Fruit fly (Drosophila melanogaster) whole organism, embryonic: ENCODE results near the gene CG7650.

Experiments
- Antp ChIP-seq: fragments of 200-800 bp; sonication (Bioruptor generic); optimal IDR thresholded peaks from 3 replicates; lab custom pipeline; 2016; ENCODE audit warnings: missing biosample characterization, missing genetic modification characterization
- B-H1 ChIP-seq: fragments of 200-800 bp; sonication (Bioruptor generic); IDR thresholded peaks from 3 replicates; pipeline ENCODE4 v1.3.6; 2022; ENCODE audit warnings: missing biosample characterization, missing genetic modification characterization
- BtbVII ChIP-seq: fragments of 200-800 bp; sonication (Bioruptor generic); optimal IDR thresholded peaks from 3 replicates; lab custom pipeline; 2017; ENCODE audit warnings: missing biosample characterization, mild to moderate bottlenecking, missing genetic modification characterization
- CG11560 ChIP-seq: fragments of 200-800 bp; sonication (Bioruptor generic); IDR thresholded peaks from 3 replicates; pipeline ENCODE4 v1.3.6; 2022; ENCODE audit warnings: missing biosample characterization, missing genetic modification characterization
- CG12391 ChIP-seq: fragments of 200-800 bp; sonication (Bioruptor generic); optimal IDR thresholded peaks from 3 replicates; lab custom pipeline; 2018; ENCODE audit warnings: missing biosample characterization, mild to moderate bottlenecking, missing genetic modification characterization, moderate library complexity
- CG14710 ChIP-seq: fragments of 200-800 bp; sonication (Bioruptor generic); optimal IDR thresholded peaks from 3 replicates; lab custom pipeline; 2019; ENCODE audit warnings: missing biosample characterization, mild to moderate bottlenecking, missing genetic modification characterization, moderate library complexity
- CG1529 ChIP-seq: fragments of 200-800 bp; sonication (Bioruptor generic); optimal IDR thresholded peaks from 3 replicates; lab custom pipeline; 2018; ENCODE audit warnings: missing biosample characterization, missing genetic modification characterization
- CG1602 ChIP-seq: fragments of 200-800 bp; sonication (Bioruptor generic); optimal IDR thresholded peaks from 3 replicates; lab custom pipeline; 2016; ENCODE audit warnings: missing biosample characterization, missing genetic modification characterization
- CG17328 ChIP-seq: fragments of 200-800 bp; sonication (Bioruptor generic); IDR thresholded peaks from 2 replicates; pipeline ENCODE4 v1.3.6; 2022; ENCODE audit warnings: missing biosample characterization, missing genetic modification characterization
- CG17385 ChIP-seq: fragments of 200-800 bp; sonication (Bioruptor generic); optimal IDR thresholded peaks from 3 replicates; lab custom pipeline; 2018; ENCODE audit warnings: missing biosample characterization, mild to moderate bottlenecking, missing genetic modification characterization
- CG17829 ChIP-seq: fragments of 200-800 bp; optimal IDR thresholded peaks from 2 replicates; lab custom pipeline; 2019; ENCODE audit warnings: missing biosample characterization, mild to moderate bottlenecking, missing genetic modification characterization, moderate library complexity
- CG32532 ChIP-seq: fragments of 200-800 bp; sonication (Bioruptor generic); IDR thresholded peaks from 2 replicates; pipeline ENCODE4 v1.3.6; 2022; ENCODE audit warnings: missing biosample characterization, missing genetic modification characterization
- CG34422 ChIP-seq: fragments of 200-800 bp; sonication (Bioruptor generic); IDR thresholded peaks from 3 replicates; pipeline ENCODE4 v1.3.6; 2022; ENCODE audit warnings: missing biosample characterization, missing genetic modification characterization
- CG4820 ChIP-seq: fragments of 200-800 bp; sonication (Bioruptor generic); optimal IDR thresholded peaks from 3 replicates; lab custom pipeline; 2016; ENCODE audit warnings: missing biosample characterization, missing genetic modification characterization
- CG4854 ChIP-seq: fragments of 200-800 bp; sonication (Bioruptor generic); optimal IDR thresholded peaks from 2 replicates; lab custom pipeline; 2016; ENCODE audit warnings: missing biosample characterization, missing genetic modification characterization, inconsistent platforms
- CG6689 ChIP-seq: fragments of 200-800 bp; sonication (Bioruptor generic); IDR thresholded peaks from 2 replicates; pipeline ENCODE4 v1.3.6; 2022; ENCODE audit warnings: missing biosample characterization, missing genetic modification characterization
- CG7556 ChIP-seq: fragments of 200-800 bp; sonication (Bioruptor generic); optimal IDR thresholded peaks from 2 replicates; lab custom pipeline; 2017; ENCODE audit warnings: missing biosample characterization, mild to moderate bottlenecking, missing genetic modification characterization
- CG8290 ChIP-seq, 3 experiments: fragments of 200-800 bp; sonication (Bioruptor generic); optimal IDR thresholded peaks; 2 replicates each; lab custom pipeline; 2016 to 2019; ENCODE audit warnings: missing biosample characterization in 3 of 3, missing genetic modification characterization in 3 of 3, mild to moderate bottlenecking in 2 of 3, moderate library complexity in 1 of 3
- CHES-1-like ChIP-seq: fragments of 200-800 bp; sonication (Bioruptor generic); optimal IDR thresholded peaks from 2 replicates; lab custom pipeline; 2016; ENCODE audit warnings: missing biosample characterization, missing genetic modification characterization
- Doc2 ChIP-seq: fragments of 200-800 bp; sonication (Bioruptor generic); IDR thresholded peaks from 2 replicates; pipeline ENCODE4 v1.3.6; 2022; ENCODE audit warnings: missing biosample characterization, missing genetic modification characterization
- Gug ChIP-seq: fragments of 200-800 bp; sonication (Bioruptor generic); IDR thresholded peaks from 4 replicates; pipeline ENCODE4 v1.3.6; 2022; ENCODE audit warnings: missing biosample characterization, missing genetic modification characterization
- Hmr ChIP-seq: fragments of 200-800 bp; sonication (Bioruptor generic); optimal IDR thresholded peaks from 3 replicates; lab custom pipeline; 2017; ENCODE audit warnings: mild to moderate bottlenecking, missing biosample characterization, missing genetic modification reagents, missing genetic modification characterization
- Hr39 ChIP-seq: fragments of >200 bp; optimal IDR thresholded peaks from 2 replicates; lab custom pipeline; 2017
- Lpt ChIP-seq: fragments of >200 bp; optimal IDR thresholded peaks from 2 replicates; lab custom pipeline; 2018; ENCODE audit warnings: missing biosample characterization, missing genetic modification characterization
- MTF-1 ChIP-seq: fragments of 200-800 bp; sonication (Bioruptor generic); optimal IDR thresholded peaks from 2 replicates; lab custom pipeline; 2018; ENCODE audit warnings: missing biosample characterization, mild to moderate bottlenecking, missing genetic modification characterization, borderline replicate concordance
- Med ChIP-seq: fragments of 200-800 bp; sonication (Bioruptor generic); peaks from one replicate; lab custom pipeline; 2016; ENCODE audit warnings: missing biosample characterization, missing genetic modification characterization, mild to moderate bottlenecking, inconsistent platforms, moderate library complexity
- PHDP ChIP-seq: fragments of 200-800 bp; sonication (Bioruptor generic); optimal IDR thresholded peaks from 3 replicates; lab custom pipeline; 2018; ENCODE audit warnings: missing biosample characterization, mild to moderate bottlenecking, missing genetic modification characterization, moderate library complexity
- Rfx ChIP-seq: fragments of 200-800 bp; sonication (Bioruptor generic); IDR thresholded peaks from 2 replicates; pipeline ENCODE4 v1.3.6; 2022; ENCODE audit warnings: missing biosample characterization, missing genetic modification characterization
- Scr ChIP-seq: fragments of 200-800 bp; sonication (Bioruptor generic); IDR thresholded peaks from 2 replicates; pipeline ENCODE4 v1.3.6; 2022; ENCODE audit warnings: missing biosample characterization, missing genetic modification characterization; ENCODE audit not compliant: partially characterized antibody
- Ssrp ChIP-seq: fragments of 200-800 bp; sonication (Bioruptor generic); optimal IDR thresholded peaks from 2 replicates; lab custom pipeline; 2018; ENCODE audit warnings: missing biosample characterization, mild to moderate bottlenecking, missing genetic modification characterization, moderate library complexity
- Stat92E ChIP-seq, 3 experiments: fragments of >200 bp in 2 of 3; fragments of 200-800 bp in 1 of 3; sonication (Bioruptor generic) in 1 of 3; optimal IDR thresholded peaks; 2 replicates each; lab custom pipeline; 2017 to 2019; ENCODE audit warnings: missing biosample characterization in 3 of 3, missing genetic modification characterization in 3 of 3, mild to moderate bottlenecking in 1 of 3, moderate library complexity in 1 of 3
- ase ChIP-seq: fragments of 200-800 bp; sonication (Bioruptor generic); IDR thresholded peaks from 3 replicates; pipeline ENCODE4 v1.3.6; 2022; ENCODE audit warnings: missing biosample characterization, missing genetic modification characterization
- bbx ChIP-seq: fragments of 200-800 bp; sonication (Bioruptor generic); IDR thresholded peaks from 2 replicates; pipeline ENCODE4 v1.3.6; 2022; ENCODE audit warnings: missing biosample characterization, missing genetic modification characterization; ENCODE audit not compliant: partially characterized antibody
- dmrt99B ChIP-seq: fragments of 200-800 bp; sonication (Bioruptor generic); optimal IDR thresholded peaks from 2 replicates; lab custom pipeline; 2018; ENCODE audit warnings: missing biosample characterization, mild to moderate bottlenecking, missing genetic modification characterization, moderate library complexity
- eve ChIP-seq, 2 experiments: fragments of >200 bp; optimal IDR thresholded peaks; 2 replicates each; lab custom pipeline; 2017; ENCODE audit warnings: missing biosample characterization in 2 of 2, missing genetic modification characterization in 2 of 2
- fd102C ChIP-seq: fragments of 200-800 bp; sonication (Bioruptor generic); optimal IDR thresholded peaks from 2 replicates; lab custom pipeline; 2018; ENCODE audit warnings: missing biosample characterization, mild to moderate bottlenecking, missing genetic modification characterization, moderate library complexity
- fd3F ChIP-seq: fragments of 200-800 bp; sonication (Bioruptor generic); optimal IDR thresholded peaks from 2 replicates; lab custom pipeline; 2018; ENCODE audit warnings: missing biosample characterization, mild to moderate bottlenecking, missing genetic modification characterization, moderate library complexity
- fd96Cb ChIP-seq: fragments of 200-800 bp; sonication (Bioruptor generic); optimal IDR thresholded peaks from 2 replicates; lab custom pipeline; 2018; ENCODE audit warnings: missing biosample characterization, mild to moderate bottlenecking, missing genetic modification characterization, moderate library complexity
- gce ChIP-seq: fragments of 200-800 bp; sonication (Bioruptor generic); IDR thresholded peaks from 3 replicates; pipeline ENCODE4 v1.3.6; 2022; ENCODE audit warnings: missing biosample characterization, missing genetic modification characterization
- lab ChIP-seq: fragments of 200-800 bp; sonication (Bioruptor generic); optimal IDR thresholded peaks from 3 replicates; lab custom pipeline; 2017; ENCODE audit warnings: missing biosample characterization, missing genetic modification characterization, mild to moderate bottlenecking, moderate library complexity, missing genetic modification reagents
- pfk ChIP-seq: fragments of 200-800 bp; sonication (Bioruptor generic); optimal IDR thresholded peaks from 2 replicates; lab custom pipeline; 2018; ENCODE audit warnings: missing biosample characterization, mild to moderate bottlenecking, missing genetic modification characterization, moderate library complexity
- pnt ChIP-seq: fragments of 200-800 bp; sonication (Bioruptor generic); optimal IDR thresholded peaks from 3 replicates; lab custom pipeline; 2016; ENCODE audit warnings: missing biosample characterization, missing genetic modification characterization
- sim ChIP-seq: fragments of 200-800 bp; sonication (Bioruptor generic); IDR thresholded peaks from 2 replicates; pipeline ENCODE4 v1.3.6; 2022; ENCODE audit warnings: missing biosample characterization, missing genetic modification characterization
- sqz ChIP-seq: fragments of 200-800 bp; sonication (Bioruptor generic); optimal IDR thresholded peaks from 3 replicates; lab custom pipeline; 2018; ENCODE audit warnings: missing biosample characterization, mild to moderate bottlenecking, missing genetic modification characterization
- sug ChIP-seq: fragments of 200-800 bp; optimal IDR thresholded peaks from 2 replicates; lab custom pipeline; 2019; ENCODE audit warnings: missing biosample characterization, mild to moderate bottlenecking, missing genetic modification characterization, moderate library complexity
- tin ChIP-seq: fragments of 200-800 bp; sonication (Bioruptor generic); optimal IDR thresholded peaks from 3 replicates; lab custom pipeline; 2016; ENCODE audit warnings: missing biosample characterization, missing genetic modification characterization
- trem ChIP-seq: fragments of 200-800 bp; optimal IDR thresholded peaks from 3 replicates; lab custom pipeline; 2019; ENCODE audit warnings: missing biosample characterization, mild to moderate bottlenecking, missing genetic modification characterization, moderate library complexity
- unpg ChIP-seq: fragments of 200-800 bp; sonication (Bioruptor generic); optimal IDR thresholded peaks from 3 replicates; lab custom pipeline; 2018; ENCODE audit warnings: missing biosample characterization, mild to moderate bottlenecking, missing genetic modification characterization, moderate library complexity
- z ChIP-seq: fragments of 200-800 bp; sonication (Bioruptor generic); IDR thresholded peaks from 3 replicates; pipeline ENCODE4 v1.3.6; 2022; ENCODE audit warnings: missing biosample characterization, missing genetic modification characterization
- zf30C ChIP-seq: fragments of 200-800 bp; sonication (Bioruptor generic); optimal IDR thresholded peaks from 3 replicates; lab custom pipeline; 2018; ENCODE audit warnings: missing biosample characterization, mild to moderate bottlenecking, missing genetic modification characterization

CG7650 gene

DNA sequence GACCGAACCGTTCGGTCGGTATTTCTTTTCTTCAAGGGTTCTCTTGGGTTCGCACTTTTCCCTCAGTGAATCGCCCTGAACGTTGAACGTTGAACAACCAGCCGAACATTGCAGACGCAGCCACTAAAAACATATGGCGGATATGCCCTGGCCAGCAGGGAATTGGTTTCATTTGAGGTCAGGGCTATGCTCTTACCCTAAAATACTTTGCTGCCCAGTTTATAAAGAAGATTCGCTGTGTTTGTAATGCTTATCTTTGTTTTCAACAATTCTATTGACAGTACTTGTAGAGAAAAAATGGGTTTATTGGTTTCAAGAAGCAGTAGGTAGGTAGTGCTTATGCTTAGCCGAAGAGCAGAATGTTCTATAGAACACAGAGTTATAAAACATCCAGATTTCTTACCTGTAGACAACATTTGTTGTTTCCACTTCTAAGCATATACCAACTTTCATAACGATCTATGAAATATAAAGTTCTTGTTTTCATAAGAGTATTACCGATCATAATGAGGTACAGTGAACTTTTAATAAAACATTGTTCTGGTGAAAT, 14.9 kb downstream of the CG7650 start:
- no peak for TF ChIP-seq tin (GFP tag; lab: Kevin White, UChicago)
- TF ChIP-seq Stat92E (GFP tag; optimal IDR thresholded peaks at IDR 0.05; lab: Kevin White, UChicago), result no peak
- no peak for TF ChIP-seq CG11560
- no peak for TF ChIP-seq CG4820 (GFP tag; lab: Kevin White, UChicago)
- no peak for TF ChIP-seq pnt (GFP tag; lab: Kevin White, UChicago)
- no peak for TF ChIP-seq CG34422
- TF ChIP-seq ase (GFP tag; lab: Robert Waterston, UW), result no peak
- no peak for TF ChIP-seq sqz (GFP tag; lab: Kevin White, UChicago)
- TF ChIP-seq CG1529 (GFP tag; lab: Kevin White, UChicago), result no peak
- TF ChIP-seq fd102C, result no peak
- no peak for TF ChIP-seq pfk
- TF ChIP-seq bbx (GFP tag; lab: Robert Waterston, UW), result no peak
- peak; percentile 14; the same call in 1 of the 2 replicates for TF ChIP-seq Rfx (GFP tag; lab: Robert Waterston, UW)
- no peak for TF ChIP-seq CHES-1-like
- TF ChIP-seq PHDP (tag; lab: Kevin White, UChicago), result no peak
- TF ChIP-seq trem (tag; lab: Kevin White, UChicago), result no peak
- no peak for TF ChIP-seq fd3F (GFP tag; lab: Kevin White, UChicago)
- no peak for TF ChIP-seq CG32532 (GFP tag; lab: Robert Waterston, UW)
- no peak for TF ChIP-seq Antp
- TF ChIP-seq z (GFP tag; lab: Robert Waterston, UW), result no peak
- TF ChIP-seq dmrt99B (tag; lab: Kevin White, UChicago), result peak; percentile 10
- TF ChIP-seq lab (GFP tag; lab: Kevin White, UChicago), result peak; percentile 29
- TF ChIP-seq CG1602 (GFP tag; lab: Kevin White, UChicago), result no peak
- no peak for TF ChIP-seq CG17385 (GFP tag; lab: Kevin White, UChicago)
- no peak for TF ChIP-seq sim (GFP tag; lab: Robert Waterston, UW)
- no peak for TF ChIP-seq gce (GFP tag; lab: Robert Waterston, UW)
- TF ChIP-seq CG14710, result peak; percentile 20
- no peak for TF ChIP-seq Ssrp (tag; lab: Kevin White, UChicago)
- TF ChIP-seq unpg (GFP tag; lab: Kevin White, UChicago), result no peak
- no peak for TF ChIP-seq Lpt (GFP tag; lab: Kevin White, UChicago)
- no peak for TF ChIP-seq CG17829 (tag; lab: Kevin White, UChicago)
- no peak for TF ChIP-seq BtbVII (GFP tag; lab: Kevin White, UChicago)
- no peak for TF ChIP-seq Hr39 (lab: Kevin White, UChicago)
- no peak for TF ChIP-seq CG4854 (GFP tag; lab: Kevin White, UChicago)
- no peak for TF ChIP-seq sug (tag; lab: Kevin White, UChicago)
- no peak for TF ChIP-seq B-H1
- no peak for TF ChIP-seq fd96Cb (tag; lab: Kevin White, UChicago)
- TF ChIP-seq MTF-1 (GFP tag; lab: Kevin White, UChicago), result no peak
- 0 out of 2 replicates have a peak, but pooled peaks have one; percentile 13 for TF ChIP-seq CG6689 (GFP tag; lab: Robert Waterston, UW)
- TF ChIP-seq CG8290 (GFP tag; optimal IDR thresholded peaks at IDR 0.05; lab: Kevin White, UChicago), result no peak
- TF ChIP-seq CG8290 (tag; optimal IDR thresholded peaks at IDR 0.05; lab: Kevin White, UChicago), result peak in 1 of 2 experiments; percentile 21
- TF ChIP-seq zf30C (GFP tag; lab: Kevin White, UChicago), result no peak
- TF ChIP-seq Hmr (GFP tag; lab: Kevin White, UChicago), result peak; percentile 18
- no peak for TF ChIP-seq CG7556
- no peak for TF ChIP-seq Doc2 (GFP tag; lab: Robert Waterston, UW)
- no peak for TF ChIP-seq Scr (GFP tag; lab: Robert Waterston, UW)
- no peak for TF ChIP-seq CG17328 (GFP tag; lab: Robert Waterston, UW)
- peak; percentile 23 for TF ChIP-seq CG12391 (tag; lab: Kevin White, UChicago)
- TF ChIP-seq eve (GFP tag; optimal IDR thresholded peaks at IDR 0.05; lab: Kevin White, UChicago), result no peak
- TF ChIP-seq Med (GFP tag; lab: Kevin White, UChicago), result peak; percentile 78
- TF ChIP-seq Gug (GFP tag; lab: Robert Waterston, UW), result no peak
